Worm (Caenorhabditis elegans): ENCODE measurements around the gene nas-39.
"Not testable (repeated sequence)": the region's sequence is repeated elsewhere in the genome, so short reads cannot be mapped to it uniquely, and the experiment has no call there.

DNA sequence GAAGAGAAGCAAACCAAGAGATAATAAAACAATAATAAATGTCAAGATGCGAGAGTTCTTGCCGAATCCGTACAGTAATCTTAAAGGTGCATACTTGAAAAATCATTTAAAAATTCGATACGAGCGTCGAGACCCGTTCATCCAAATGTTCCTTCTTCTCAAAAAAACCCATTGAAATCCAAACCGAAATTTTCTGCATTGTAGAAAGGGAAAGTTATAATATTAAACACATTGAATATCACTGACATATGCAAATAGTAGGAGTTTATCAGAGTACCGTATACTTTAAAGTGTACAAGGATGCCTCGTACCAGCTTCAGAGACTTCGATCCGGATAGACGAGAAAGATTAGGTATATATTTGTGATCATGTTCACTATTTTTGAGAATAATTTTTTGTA is 58.5 kb downstream of the nas-39 start, which contains the start of gene T25D1.2:
- TF ChIP-seq unc-39 (tag; optimal IDR thresholded peaks at IDR 0.05); nhr-28 (tag; optimal IDR thresholded peaks at IDR 0.05); unc-62 (GFP tag; optimal IDR thresholded peaks at IDR 0.05); sem-2 (GFP tag; optimal IDR thresholded peaks at IDR 0.05); elt-3 (tag; optimal IDR thresholded peaks at IDR 0.05); lin-13 (tag; optimal IDR thresholded peaks at IDR 0.05); flh-1 (GFP tag; optimal IDR thresholded peaks at IDR 0.05); ztf-11 (tag; optimal IDR thresholded peaks at IDR 0.05); pha-4 (tag; optimal IDR thresholded peaks at IDR 0.05); ceh-83 (GFP tag; optimal IDR thresholded peaks at IDR 0.05); nhr-76 (tag; optimal IDR thresholded peaks at IDR 0.05); snpc-4 (tag; optimal IDR thresholded peaks at IDR 0.05): not testable (repeated sequence)

All from whole organism, mixed stage, embryonic.